1 worm cellular context compared by ENCODE assay signal in genomic region chrV:11445375-11445774, ce11.
TF ChIP-seq lines count a peak whose summit lies in the region.

No protein-coding gene starts in this region.

TF ChIP-seq in whole organism, L1 larva, 84 proteins besides CTCF, POLR2A, EP300 and RAD21 (continued from another document):
- TF ChIP-seq mdl-1 (tag; optimal IDR thresholded peaks at IDR 0.05; lab: Kevin White, UChicago) (no peak), F16B12.6 (tag; optimal IDR thresholded peaks at IDR 0.05; lab: Kevin White, UChicago) (no peak), hpl-2 (GFP tag; optimal IDR thresholded peaks at IDR 0.05; lab: Kevin White, UChicago) (no peak), lin-35 (GFP tag; optimal IDR thresholded peaks at IDR 0.05; lab: Kevin White, UChicago) (peak in 1 of 2 experiments; percentile 6), hlh-17 (GFP tag; optimal IDR thresholded peaks at IDR 0.05; lab: Kevin White, UChicago; ENCODE audit: borderline replicate concordance) (no peak), elt-2 (tag; optimal IDR thresholded peaks at IDR 0.05; lab: Kevin White, UChicago) (no peak), hlh-4 (tag; optimal IDR thresholded peaks at IDR 0.05; lab: Kevin White, UChicago) (no peak), nhr-47 (tag; optimal IDR thresholded peaks at IDR 0.05; lab: Kevin White, UChicago) (peak; percentile 0), fkh-4 (tag; optimal IDR thresholded peaks at IDR 0.05; lab: Kevin White, UChicago; ENCODE audit: borderline replicate concordance) (no peak), swsn-7 (tag; optimal IDR thresholded peaks at IDR 0.05; lab: Kevin White, UChicago) (no peak), tbx-2 (tag; optimal IDR thresholded peaks at IDR 0.05; lab: Kevin White, UChicago) (peak; percentile 16), efl-3 (GFP tag; optimal IDR thresholded peaks at IDR 0.05; lab: Kevin White, UChicago) (no peak), nhr-71 (tag; optimal IDR thresholded peaks at IDR 0.05; lab: Kevin White, UChicago) (peak; percentile 26), snpc-4 (tag; optimal IDR thresholded peaks at IDR 0.05; lab: Kevin White, UChicago) (no peak), lin-14 (GFP tag; optimal IDR thresholded peaks at IDR 0.05; lab: Kevin White, UChicago) (peak; percentile 80), ceh-8 (GFP tag; optimal IDR thresholded peaks at IDR 0.05; lab: Kevin White, UChicago) (no peak)
